Fruit fly (Drosophila melanogaster): ENCODE data around the gene CG17380.

CG17380 gene

dm6 chr3R:23386907-23387306 lies 16.6 kb downstream of the CG17380 start:
- no peak for TF ChIP-seq CG5204 (GFP tag; optimal IDR thresholded peaks at IDR 0.05)
- no peak for TF ChIP-seq bab1 (GFP tag; optimal IDR thresholded peaks at IDR 0.05)
- TF ChIP-seq cnc (optimal IDR thresholded peaks at IDR 0.05) = no peak
- TF ChIP-seq kay (GFP tag; ENCODE audit: borderline replicate concordance) = no peak

- TF ChIP-seq CG1620 (GFP tag; optimal IDR thresholded peaks at IDR 0.05) (no peak), Hr96 (GFP tag; optimal IDR thresholded peaks at IDR 0.05) (no peak), ovo (GFP tag; optimal IDR thresholded peaks at IDR 0.05) (no peak), CG7101 (tag; optimal IDR thresholded peaks at IDR 0.05) (peak; percentile 18), CG7045 (GFP tag; optimal IDR thresholded peaks at IDR 0.05) (no peak), cic (GFP tag; optimal IDR thresholded peaks at IDR 0.05) (peak; percentile 86), CG33017 (tag; optimal IDR thresholded peaks at IDR 0.05) (peak; percentile 49), Clk (GFP tag; optimal IDR thresholded peaks at IDR 0.05) (no peak), kay (GFP tag; ENCODE audit: borderline replicate concordance) (peak; percentile 97), cnc (optimal IDR thresholded peaks at IDR 0.05) (no peak), pad (GFP tag; optimal IDR thresholded peaks at IDR 0.05) (peak; percentile 12)
These were observed 17.5 kb downstream of the CG17380 start for dm6 chr3R:23386021-23386457.

DNA sequence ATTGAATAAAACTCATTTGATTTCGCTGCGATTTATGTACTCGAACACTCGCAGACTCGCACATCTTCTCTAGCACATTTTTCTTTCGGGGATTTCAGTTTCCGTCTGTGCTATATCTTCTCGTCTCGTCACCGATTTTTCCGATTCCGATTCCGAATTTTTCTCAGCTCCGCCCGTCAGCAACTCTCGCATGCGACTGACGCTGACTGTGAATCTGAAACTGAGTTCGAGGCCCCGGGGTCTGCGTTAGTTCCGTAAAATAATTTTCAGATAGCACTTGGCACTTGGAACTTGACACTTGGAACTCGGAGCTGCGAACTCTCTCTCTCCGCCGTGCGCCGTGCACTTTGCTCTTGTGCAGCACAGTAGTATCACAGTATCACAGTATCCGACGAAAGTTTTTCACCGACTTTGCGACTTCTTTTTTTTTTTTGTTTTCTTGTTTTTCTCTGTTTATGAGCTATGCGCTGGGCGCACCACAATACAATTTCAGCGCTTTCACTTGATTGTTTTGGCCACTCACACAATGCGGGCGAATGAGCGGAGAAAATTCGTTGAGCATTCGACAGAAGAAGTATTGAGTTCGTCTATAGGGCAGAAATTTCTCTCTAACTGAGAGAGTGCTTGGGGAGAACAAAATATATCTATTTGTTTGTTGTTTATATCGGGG lies 18.8 kb downstream of the CG17380 start, which contains the start of gene CG4393:
Gene CG4393, minus strand, starts transcription at position 187 of the 670 bp plus-strand sequence.
- TF ChIP-seq cnc (optimal IDR thresholded peaks at IDR 0.05) (no peak), CG14711 (tag; optimal IDR thresholded peaks at IDR 0.05) (no peak), CG33017 (tag; optimal IDR thresholded peaks at IDR 0.05) (no peak), CG12768 (GFP tag; optimal IDR thresholded peaks at IDR 0.05) (peak; percentile 94), ovo (GFP tag; optimal IDR thresholded peaks at IDR 0.05) (no peak), tj (GFP tag; optimal IDR thresholded peaks at IDR 0.05) (no peak), toe (GFP tag; optimal IDR thresholded peaks at IDR 0.05) (no peak), Mnt (GFP tag; optimal IDR thresholded peaks at IDR 0.05) (peak; percentile 7), CG7101 (tag; optimal IDR thresholded peaks at IDR 0.05) (no peak), CG11617 (GFP tag; optimal IDR thresholded peaks at IDR 0.05) (peak; percentile 14), bab1 (GFP tag; optimal IDR thresholded peaks at IDR 0.05) (no peak), kay (GFP tag; ENCODE audit: borderline replicate concordance) (peak; percentile 50), Clk (GFP tag; optimal IDR thresholded peaks at IDR 0.05) (peak; percentile 40), Hr96 (GFP tag; optimal IDR thresholded peaks at IDR 0.05) (peak; percentile 16), CG5204 (GFP tag; optimal IDR thresholded peaks at IDR 0.05) (peak; percentile 51), cic (GFP tag; optimal IDR thresholded peaks at IDR 0.05) (no peak), CG7045 (GFP tag; optimal IDR thresholded peaks at IDR 0.05) (peak; percentile 6), CG1620 (GFP tag; optimal IDR thresholded peaks at IDR 0.05) (no peak), pad (GFP tag; optimal IDR thresholded peaks at IDR 0.05) (no peak), Crg-1 (GFP tag; optimal IDR thresholded peaks at IDR 0.05) (no peak)

DNA sequence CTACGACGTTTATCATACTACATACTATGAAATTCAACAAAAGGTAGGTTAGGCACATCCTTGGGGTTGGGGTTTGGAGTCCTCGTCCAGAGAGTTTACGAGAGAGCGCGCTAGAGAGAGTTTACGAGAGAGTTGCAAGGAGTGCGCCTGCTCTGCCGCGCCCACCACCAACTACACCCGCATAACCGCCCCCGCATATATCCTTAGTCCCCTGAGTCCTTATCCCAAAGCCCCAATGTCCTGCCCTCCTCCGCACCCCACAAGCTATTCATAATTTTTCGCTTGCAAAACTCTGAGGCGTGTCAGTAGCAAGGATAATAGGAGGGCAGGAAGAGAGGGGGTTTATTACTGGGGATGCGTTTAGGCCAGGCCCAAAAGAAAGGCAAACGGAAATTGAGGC lies 19.8 kb downstream of the CG17380 start:
- TF ChIP-seq tj (GFP tag; optimal IDR thresholded peaks at IDR 0.05) = no peak
- TF ChIP-seq CG14711 (tag; optimal IDR thresholded peaks at IDR 0.05) = no peak
- no peak for TF ChIP-seq kay (GFP tag; ENCODE audit: borderline replicate concordance)
- TF ChIP-seq ovo (GFP tag; optimal IDR thresholded peaks at IDR 0.05) = no peak
- TF ChIP-seq toe (GFP tag; optimal IDR thresholded peaks at IDR 0.05) = no peak
- TF ChIP-seq CG33017 (tag; optimal IDR thresholded peaks at IDR 0.05) = no peak
- TF ChIP-seq Crg-1 (GFP tag; optimal IDR thresholded peaks at IDR 0.05) = no peak

dm6 chr3R:23377288-23377687 lies 26.2 kb downstream of the CG17380 start:
- no peak for TF ChIP-seq cic (GFP tag; optimal IDR thresholded peaks at IDR 0.05)
- no peak for TF ChIP-seq CG7045 (GFP tag; optimal IDR thresholded peaks at IDR 0.05)
- TF ChIP-seq CG14711 (tag; optimal IDR thresholded peaks at IDR 0.05) = no peak
- TF ChIP-seq tj (GFP tag; optimal IDR thresholded peaks at IDR 0.05) = no peak
- no peak for TF ChIP-seq CG12768 (GFP tag; optimal IDR thresholded peaks at IDR 0.05)
- no peak for TF ChIP-seq Mnt (GFP tag; optimal IDR thresholded peaks at IDR 0.05)
- no peak for TF ChIP-seq toe (GFP tag; optimal IDR thresholded peaks at IDR 0.05)
- TF ChIP-seq CG5204 (GFP tag; optimal IDR thresholded peaks at IDR 0.05) = no peak
- no peak for TF ChIP-seq cnc (optimal IDR thresholded peaks at IDR 0.05)
- TF ChIP-seq CG33017 (tag; optimal IDR thresholded peaks at IDR 0.05) = no peak

dm6 chr3R:23374290-23374689 lies 29.2 kb downstream of the CG17380 start:
- TF ChIP-seq Mnt (GFP tag; optimal IDR thresholded peaks at IDR 0.05) (peak; percentile 56), CG11617 (GFP tag; optimal IDR thresholded peaks at IDR 0.05) (peak; percentile 72), CG7045 (GFP tag; optimal IDR thresholded peaks at IDR 0.05) (peak; percentile 86), toe (GFP tag; optimal IDR thresholded peaks at IDR 0.05) (peak; percentile 77), CG7101 (tag; optimal IDR thresholded peaks at IDR 0.05) (no peak), Hr96 (GFP tag; optimal IDR thresholded peaks at IDR 0.05) (peak; percentile 89), tj (GFP tag; optimal IDR thresholded peaks at IDR 0.05) (peak; percentile 67), kay (GFP tag; ENCODE audit: borderline replicate concordance) (no peak), ovo (GFP tag; optimal IDR thresholded peaks at IDR 0.05) (peak; percentile 59), Crg-1 (GFP tag; optimal IDR thresholded peaks at IDR 0.05) (peak; percentile 47), Clk (GFP tag; optimal IDR thresholded peaks at IDR 0.05) (no peak), bab1 (GFP tag; optimal IDR thresholded peaks at IDR 0.05) (peak; percentile 6), CG5204 (GFP tag; optimal IDR thresholded peaks at IDR 0.05) (peak; percentile 73), CG14711 (tag; optimal IDR thresholded peaks at IDR 0.05) (no peak), cnc (optimal IDR thresholded peaks at IDR 0.05) (no peak), CG12768 (GFP tag; optimal IDR thresholded peaks at IDR 0.05) (peak; percentile 88), pad (GFP tag; optimal IDR thresholded peaks at IDR 0.05) (peak; percentile 26), cic (GFP tag; optimal IDR thresholded peaks at IDR 0.05) (peak; percentile 79), CG33017 (tag; optimal IDR thresholded peaks at IDR 0.05) (peak; percentile 70), CG1620 (GFP tag; optimal IDR thresholded peaks at IDR 0.05) (peak; percentile 65)

Data from whole organism, adult.